Worm (Caenorhabditis elegans) whole organism, late embryonic: Measurements from ENCODE around the gene srp-3.

Experiments used
- C08G9.2 ChIP-seq: sonication (generic microtip); optimal IDR thresholded peaks from 2 replicates; lab custom pipeline; 2016; ENCODE audit warnings: mild to moderate bottlenecking, missing genetic modification characterization, moderate library complexity, missing compliant biosample characterization
- C38D4.7 ChIP-seq: fragments of 200-800 bp; sonication (Bioruptor generic); optimal IDR thresholded peaks from 2 replicates; lab custom pipeline; 2018; ENCODE audit warnings: mild to moderate bottlenecking, missing genetic modification characterization, moderate library complexity, missing compliant biosample characterization
- F13H6.1 ChIP-seq: sonication (generic microtip); optimal IDR thresholded peaks from 2 replicates; lab custom pipeline; 2016; ENCODE audit warnings: missing genetic modification characterization, missing compliant biosample characterization
- K02D7.2 ChIP-seq: sonication (generic microtip); optimal IDR thresholded peaks from 2 replicates; lab custom pipeline; 2017; ENCODE audit warnings: mild to moderate bottlenecking, missing genetic modification characterization, missing compliant biosample characterization
- T23F11.4 ChIP-seq: fragments of 200-800 bp; sonication (Bioruptor generic); optimal IDR thresholded peaks from 2 replicates; lab custom pipeline; 2018; ENCODE audit warnings: mild to moderate bottlenecking, missing genetic modification characterization, missing compliant biosample characterization
- Y22D7AL.16 ChIP-seq: sonication (generic microtip); optimal IDR thresholded peaks from 2 replicates; lab custom pipeline; 2016; ENCODE audit warnings: missing genetic modification characterization, missing compliant biosample characterization
- ahr-1 ChIP-seq: sonication (generic microtip); optimal IDR thresholded peaks from 2 replicates; lab custom pipeline; 2016; ENCODE audit warnings: missing genetic modification characterization, missing compliant biosample characterization
- ama-1 ChIP-seq: fragments of 150-350 bp; optimal IDR thresholded peaks from 2 replicates; lab custom pipeline; 2014
- ceh-14 ChIP-seq: sonication (generic microtip); optimal IDR thresholded peaks from 2 replicates; lab custom pipeline; 2016; ENCODE audit warnings: missing genotype, missing genetic modification characterization, missing compliant biosample characterization
- ceh-18 ChIP-seq: sonication (generic microtip); optimal IDR thresholded peaks from 2 replicates; lab custom pipeline; 2016; ENCODE audit warnings: missing genetic modification characterization, missing compliant biosample characterization
- ceh-2 ChIP-seq: sonication (generic microtip); optimal IDR thresholded peaks from 2 replicates; lab custom pipeline; 2016; ENCODE audit warnings: missing genotype, missing genetic modification characterization, missing compliant biosample characterization
- ceh-22 ChIP-seq: sonication (generic microtip); optimal IDR thresholded peaks from 2 replicates; lab custom pipeline; 2017; ENCODE audit warnings: missing biosample characterization, missing genetic modification characterization
- ceh-24 ChIP-seq: sonication (generic microtip); optimal IDR thresholded peaks from 2 replicates; lab custom pipeline; 2016; ENCODE audit warnings: mild to moderate bottlenecking, missing genetic modification characterization, missing compliant biosample characterization
- ceh-30 ChIP-seq: fragments of 150-350 bp; optimal IDR thresholded peaks from 2 replicates; lab custom pipeline; 2014; ENCODE audit warnings: missing biosample characterization, missing genetic modification characterization
- ceh-31 ChIP-seq: sonication (generic microtip); optimal IDR thresholded peaks from 2 replicates; lab custom pipeline; 2016; ENCODE audit warnings: missing genetic modification characterization, missing compliant biosample characterization
- ceh-45 ChIP-seq: fragments of 200-800 bp; sonication (Bioruptor generic); IDR thresholded peaks from 2 replicates; pipeline ENCODE4 v1.3.6; 2022; ENCODE audit warnings: missing genetic modification reagents, missing genetic modification characterization, missing compliant biosample characterization
- ceh-48 ChIP-seq: sonication (generic microtip); optimal IDR thresholded peaks from 2 replicates; lab custom pipeline; 2016; ENCODE audit warnings: missing genetic modification characterization, inconsistent platforms, missing compliant biosample characterization
- ceh-9 ChIP-seq: sonication (generic microtip); optimal IDR thresholded peaks from 2 replicates; lab custom pipeline; 2016; ENCODE audit warnings: mild to moderate bottlenecking, missing genetic modification characterization, inconsistent platforms, missing compliant biosample characterization
- dmd-4 ChIP-seq: sonication (generic microtip); optimal IDR thresholded peaks from 2 replicates; lab custom pipeline; 2016; ENCODE audit warnings: borderline replicate concordance, missing genetic modification characterization, missing compliant biosample characterization
- dve-1 ChIP-seq: sonication (generic microtip); optimal IDR thresholded peaks from 2 replicates; lab custom pipeline; 2017; ENCODE audit warnings: antibody characterized with exemption, mild to moderate bottlenecking, missing genetic modification characterization, missing compliant biosample characterization
- elt-2 ChIP-seq: sonication (generic microtip); optimal IDR thresholded peaks from 2 replicates; lab custom pipeline; 2016; ENCODE audit warnings: missing genetic modification reagents, missing genetic modification characterization, missing compliant biosample characterization
- ets-4 ChIP-seq: sonication (generic microtip); optimal IDR thresholded peaks from 2 replicates; lab custom pipeline; 2016; ENCODE audit warnings: missing genetic modification characterization, missing compliant biosample characterization
- fax-1 ChIP-seq: sonication (generic microtip); optimal IDR thresholded peaks from 2 replicates; lab custom pipeline; 2016; ENCODE audit warnings: missing genotype, missing genetic modification characterization, missing compliant biosample characterization
- fkh-6 ChIP-seq: sonication (generic microtip); optimal IDR thresholded peaks from 2 replicates; lab custom pipeline; 2016; ENCODE audit warnings: missing genetic modification characterization, missing compliant biosample characterization
- hlh-30 ChIP-seq: sonication (generic microtip); optimal IDR thresholded peaks from 2 replicates; lab custom pipeline; 2017; ENCODE audit warnings: antibody characterized with exemption, missing genetic modification characterization, missing compliant biosample characterization; ENCODE audit not compliant: insufficient read depth
- hlh-8 ChIP-seq: sonication (generic microtip); optimal IDR thresholded peaks from 2 replicates; lab custom pipeline; 2016; ENCODE audit warnings: missing genotype, missing genetic modification characterization, missing compliant biosample characterization
- lim-6 ChIP-seq: sonication (generic microtip); optimal IDR thresholded peaks from 2 replicates; lab custom pipeline; 2016; ENCODE audit warnings: missing genetic modification characterization, missing compliant biosample characterization
- madf-2 ChIP-seq: sonication (generic microtip); optimal IDR thresholded peaks from 2 replicates; lab custom pipeline; 2017; ENCODE audit warnings: missing genetic modification characterization, missing compliant biosample characterization
- mec-3 ChIP-seq: sonication (generic microtip); optimal IDR thresholded peaks from 2 replicates; lab custom pipeline; 2016; ENCODE audit warnings: borderline replicate concordance, missing genetic modification characterization, missing compliant biosample characterization
- nhr-232 ChIP-seq: sonication (generic microtip); optimal IDR thresholded peaks from 2 replicates; lab custom pipeline; 2016; ENCODE audit warnings: missing genetic modification characterization, missing compliant biosample characterization
- npax-4 ChIP-seq: sonication (generic microtip); optimal IDR thresholded peaks from 2 replicates; lab custom pipeline; 2016; ENCODE audit warnings: missing genetic modification characterization, missing compliant biosample characterization
- odd-2 ChIP-seq: sonication (generic microtip); optimal IDR thresholded peaks from 2 replicates; lab custom pipeline; 2017; ENCODE audit warnings: antibody characterized with exemption, mild to moderate bottlenecking, missing genetic modification characterization, missing compliant biosample characterization
- pat-9 ChIP-seq: fragments of 200-800 bp; sonication (Bioruptor generic); optimal IDR thresholded peaks from 2 replicates; lab custom pipeline; 2018; ENCODE audit warnings: mild to moderate bottlenecking, missing genetic modification characterization, moderate library complexity, missing compliant biosample characterization
- pax-1 ChIP-seq: fragments of 150-350 bp; optimal IDR thresholded peaks from 2 replicates; lab custom pipeline; 2014; ENCODE audit warnings: missing biosample characterization, missing genetic modification characterization
- pha-2 ChIP-seq: sonication (generic microtip); optimal IDR thresholded peaks from 2 replicates; lab custom pipeline; 2017; ENCODE audit warnings: mild to moderate bottlenecking, missing genetic modification characterization, missing compliant biosample characterization
- pha-4 ChIP-seq: fragments of 150-350 bp; optimal IDR thresholded peaks from 2 replicates; lab custom pipeline; 2018; ENCODE audit warnings: missing biosample characterization, missing genetic modification reagents, missing genetic modification characterization
- pqm-1 ChIP-seq: sonication (generic microtip); optimal IDR thresholded peaks from 2 replicates; lab custom pipeline; 2016; ENCODE audit warnings: missing genetic modification characterization, missing compliant biosample characterization
- ref-2 ChIP-seq: sonication (generic microtip); optimal IDR thresholded peaks from 2 replicates; lab custom pipeline; 2016; ENCODE audit warnings: missing genetic modification characterization, missing compliant biosample characterization
- rnt-1 ChIP-seq: sonication (generic microtip); optimal IDR thresholded peaks from 2 replicates; lab custom pipeline; 2016; ENCODE audit warnings: missing genetic modification characterization, missing compliant biosample characterization
- sox-2 ChIP-seq: fragments of 200-800 bp; sonication (Bioruptor generic); IDR thresholded peaks from 2 replicates; pipeline ENCODE4 v1.3.6; 2022; ENCODE audit warnings: missing genetic modification reagents, missing genetic modification characterization, missing compliant biosample characterization
- sox-4 ChIP-seq: sonication (generic microtip); optimal IDR thresholded peaks from 2 replicates; lab custom pipeline; 2017; ENCODE audit warnings: mild to moderate bottlenecking, missing genetic modification characterization, inconsistent platforms, missing compliant biosample characterization
- syd-9 ChIP-seq: sonication (generic microtip); optimal IDR thresholded peaks from 2 replicates; lab custom pipeline; 2016; ENCODE audit warnings: mild to moderate bottlenecking, missing genetic modification characterization, moderate library complexity, missing compliant biosample characterization
- tbx-7 ChIP-seq: sonication (generic microtip); optimal IDR thresholded peaks from 2 replicates; lab custom pipeline; 2016; ENCODE audit warnings: missing genotype, missing genetic modification characterization, missing compliant biosample characterization
- ttx-3 ChIP-seq: sonication (generic microtip); optimal IDR thresholded peaks from 2 replicates; lab custom pipeline; 2016; ENCODE audit warnings: missing genetic modification reagents, missing genetic modification characterization, missing compliant biosample characterization
- unc-3 ChIP-seq, 2 experiments: fragments of 200-800 bp in 1 of 2; sonication (Bioruptor generic) in 1 of 2; sonication (generic microtip) in 1 of 2; conservative IDR thresholded peaks in 1 of 2; optimal IDR thresholded peaks in 1 of 2; 2 replicates each; pipeline versions ENCODE4 v1.3.6 to Lab custom; 2016 to 2022; ENCODE audit warnings: missing compliant biosample characterization in 2 of 2, missing genetic modification characterization in 2 of 2, missing genetic modification reagents in 1 of 2
- unc-55 ChIP-seq: sonication (generic microtip); optimal IDR thresholded peaks from 2 replicates; lab custom pipeline; 2017; ENCODE audit warnings: missing biosample characterization, missing genetic modification reagents, missing genetic modification characterization
- unc-86 ChIP-seq: sonication (generic microtip); optimal IDR thresholded peaks from 2 replicates; lab custom pipeline; 2016; ENCODE audit warnings: missing genetic modification characterization, missing compliant biosample characterization
- zip-5 ChIP-seq: sonication (generic microtip); optimal IDR thresholded peaks from 2 replicates; lab custom pipeline; 2016; ENCODE audit warnings: missing genetic modification characterization, missing compliant biosample characterization

srp-3 gene

DNA sequence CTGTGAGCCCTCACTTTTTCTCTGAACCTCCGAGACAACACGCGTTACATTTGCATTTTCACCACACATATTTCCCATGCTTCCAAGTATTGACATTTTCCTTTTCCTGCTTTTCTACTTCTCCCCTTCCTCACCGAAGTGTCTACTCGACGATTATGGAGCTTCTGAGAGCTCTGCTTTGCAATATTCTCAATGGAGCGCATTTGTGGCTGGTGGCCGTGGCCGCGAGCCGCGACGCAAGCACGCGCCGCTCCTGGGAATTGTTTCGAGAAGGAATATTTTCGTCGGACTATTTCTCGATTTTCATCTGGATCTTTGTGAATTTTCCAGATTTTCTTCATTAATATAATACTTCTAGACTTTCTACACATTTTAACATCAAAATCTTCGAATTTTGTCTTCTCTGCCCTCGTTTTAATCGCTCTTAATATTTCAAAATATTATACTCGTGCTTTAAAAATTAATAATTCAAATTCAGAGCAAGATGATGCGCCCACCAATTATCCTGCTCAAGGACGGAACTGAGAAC lies 36.8 kb upstream of the srp-3 start, which contains the start of the genes T10B5.4 and cct-7 (continued):
- TF ChIP-seq pax-1, result peak; percentile 57
- peak; percentile 86 for TF ChIP-seq ceh-48
- TF ChIP-seq unc-3 (GFP tag; conservative IDR thresholded peaks at IDR 0.05; lab: Robert Waterston, UW), result no peak
- TF ChIP-seq unc-3 (tag; optimal IDR thresholded peaks at IDR 0.05; lab: Kevin White, UChicago), result peak; percentile 54
- no peak for TF ChIP-seq ceh-45
- TF ChIP-seq ceh-14, result peak; percentile 93
- peak; percentile 58 for TF ChIP-seq dve-1 (tag; lab: Kevin White, UChicago)
- TF ChIP-seq pat-9, result peak; percentile 26
- TF ChIP-seq lim-6 (tag; lab: Kevin White, UChicago), result peak; percentile 80
- TF ChIP-seq ceh-2 (tag; lab: Kevin White, UChicago), result peak; percentile 88
- peak; percentile 98 for TF ChIP-seq ceh-31 (tag; lab: Kevin White, UChicago)
- TF ChIP-seq ets-4 (tag; lab: Kevin White, UChicago), result peak; percentile 92
- TF ChIP-seq odd-2 (tag; lab: Kevin White, UChicago), result no peak
- no peak for TF ChIP-seq dmd-4
- TF ChIP-seq syd-9 (tag; lab: Kevin White, UChicago), result peak; percentile 67
- peak; percentile 71 for TF ChIP-seq madf-2 (tag; lab: Kevin White, UChicago)
- peak; percentile 48 for TF ChIP-seq F13H6.1 (tag; lab: Kevin White, UChicago)
- TF ChIP-seq sox-2 (GFP tag; lab: Robert Waterston, UW), result no peak
- peak; percentile 33 for TF ChIP-seq ahr-1 (tag; lab: Kevin White, UChicago)
- TF ChIP-seq ttx-3 (tag; lab: Kevin White, UChicago), result no peak
- no peak for TF ChIP-seq npax-4 (tag; lab: Kevin White, UChicago)
- TF ChIP-seq hlh-8 (tag; lab: Kevin White, UChicago), result peak; percentile 57
- peak; percentile 64 for TF ChIP-seq tbx-7 (tag; lab: Kevin White, UChicago)
- no peak for TF ChIP-seq pha-2 (tag; lab: Kevin White, UChicago)
- no peak for TF ChIP-seq T23F11.4 (GFP tag; lab: Kevin White, UChicago)

DNA sequence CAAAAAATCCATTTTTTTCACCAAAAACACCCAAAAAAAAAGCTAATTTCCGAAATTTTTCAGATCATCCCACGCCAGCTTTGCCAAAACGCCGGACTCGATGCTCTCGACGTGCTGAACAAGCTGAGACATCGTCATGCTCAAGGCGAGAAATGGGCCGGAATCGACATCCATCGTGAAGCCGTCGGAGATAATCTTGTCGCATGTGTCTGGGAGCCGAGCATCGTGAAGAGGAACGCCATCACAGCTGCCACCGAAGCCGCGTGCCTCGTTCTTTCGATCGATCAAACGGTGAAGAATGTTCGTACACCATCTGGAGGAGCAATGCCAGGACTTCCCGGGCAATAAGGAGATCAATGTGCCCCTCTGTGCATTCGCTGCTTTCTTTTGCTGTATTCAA lies 33.8 kb upstream of the srp-3 start:
- TF ChIP-seq fkh-6 (no peak), sox-2 (GFP tag; lab: Robert Waterston, UW) (no peak), ama-1 (lab: Kevin White, UChicago) (no peak), ceh-9 (tag; lab: Kevin White, UChicago) (no peak), unc-86 (tag; lab: Kevin White, UChicago) (no peak), ceh-14 (no peak), ceh-18 (tag; lab: Kevin White, UChicago) (no peak), dmd-4 (no peak), nhr-232 (tag; lab: Kevin White, UChicago) (no peak), mec-3 (tag; lab: Kevin White, UChicago) (no peak), T23F11.4 (GFP tag; lab: Kevin White, UChicago) (no peak), C38D4.7 (GFP tag; lab: Kevin White, UChicago) (no peak), F13H6.1 (tag; lab: Kevin White, UChicago) (no peak), C08G9.2 (tag; lab: Kevin White, UChicago) (no peak), fax-1 (tag; lab: Kevin White, UChicago) (no peak), hlh-30 (no peak), pha-4 (no peak), unc-55 (no peak)

DNA sequence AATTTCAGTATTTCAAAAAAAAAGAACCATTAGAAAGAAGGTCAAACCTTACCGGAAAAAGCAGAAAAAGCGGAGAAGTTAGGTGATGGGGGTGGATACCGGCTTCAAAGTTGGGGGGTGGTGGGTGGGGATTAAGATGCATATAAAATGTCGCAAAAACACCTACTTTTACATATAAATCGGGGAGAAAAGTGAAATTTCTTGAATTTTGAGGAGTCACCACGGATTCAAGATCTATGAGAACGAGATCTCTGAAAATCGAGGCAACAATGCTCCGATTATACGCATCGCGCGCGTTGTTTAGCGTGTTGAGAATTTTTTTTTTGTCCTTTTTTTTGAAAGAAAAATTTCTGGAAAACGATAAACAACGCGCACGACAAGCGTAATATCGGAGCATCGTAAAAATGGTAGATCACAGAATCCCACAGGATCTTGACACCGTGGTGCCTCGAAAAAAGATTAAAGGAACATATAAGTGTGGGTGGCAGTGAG lies 33.1 kb upstream of the srp-3 start:
- TF ChIP-seq elt-2 (tag; lab: Kevin White, UChicago) (peak; percentile 71), madf-2 (tag; lab: Kevin White, UChicago) (peak; percentile 1), ceh-9 (tag; lab: Kevin White, UChicago) (no peak), sox-4 (tag; lab: Kevin White, UChicago) (peak; percentile 15), ceh-24 (tag; lab: Kevin White, UChicago) (no peak), ahr-1 (tag; lab: Kevin White, UChicago) (peak; percentile 11), lim-6 (tag; lab: Kevin White, UChicago) (peak; percentile 4), ceh-22 (no peak), rnt-1 (tag; lab: Kevin White, UChicago) (no peak), hlh-8 (tag; lab: Kevin White, UChicago) (no peak), mec-3 (tag; lab: Kevin White, UChicago) (no peak), Y22D7AL.16 (no peak), pha-4 (no peak), K02D7.2 (tag; lab: Kevin White, UChicago) (peak; percentile 24), syd-9 (tag; lab: Kevin White, UChicago) (no peak), ceh-30 (tag; lab: Kevin White, UChicago) (no peak), ceh-2 (tag; lab: Kevin White, UChicago) (peak; percentile 24), pqm-1 (tag; lab: Kevin White, UChicago) (no peak), zip-5 (tag; lab: Kevin White, UChicago) (peak; percentile 51), dmd-4 (peak; percentile 20), ref-2 (peak; percentile 46), npax-4 (tag; lab: Kevin White, UChicago) (no peak)
